Worm (Caenorhabditis elegans) whole organism, young adult: ENCODE data around the gene sulp-7.
A peak's percentile ranks its signal among the peaks of the same experiment; 100 is the strongest.

Experiments used
- C06A6.2 ChIP-seq: fragments of 200-800 bp; sonication (Bioruptor generic); conservative IDR thresholded peaks from 2 replicates; pipeline ENCODE4 v1.3.6; 2022; ENCODE audit warnings: missing genetic modification characterization, missing compliant biosample characterization
- F10E7.11 ChIP-seq: sonication (generic microtip); optimal IDR thresholded peaks from 2 replicates; lab custom pipeline; 2017; ENCODE audit warnings: mild to moderate bottlenecking, missing genetic modification characterization, moderate library complexity, missing compliant biosample characterization
- F22D6.2 ChIP-seq: sonication (generic microtip); optimal IDR thresholded peaks from 2 replicates; lab custom pipeline; 2016; ENCODE audit warnings: mild to moderate bottlenecking, missing genetic modification characterization, missing compliant biosample characterization
- F23B12.7 ChIP-seq: sonication (generic microtip); optimal IDR thresholded peaks from 2 replicates; lab custom pipeline; 2017; ENCODE audit warnings: missing genetic modification characterization, mild to moderate bottlenecking, missing compliant biosample characterization, antibody characterized with exemption, moderate library complexity; ENCODE audit not compliant: insufficient read depth
- F39B2.1 ChIP-seq: fragments of 200-800 bp; sonication (Bioruptor generic); IDR thresholded peaks from 2 replicates; pipeline ENCODE4 v1.3.6; 2022; ENCODE audit warnings: missing genetic modification reagents, missing genetic modification characterization, missing compliant biosample characterization
- F57C9.4 ChIP-seq: sonication (generic microtip); optimal IDR thresholded peaks from 2 replicates; lab custom pipeline; 2017; ENCODE audit warnings: mild to moderate bottlenecking, missing genetic modification characterization, missing compliant biosample characterization
- K11D2.4 ChIP-seq: fragments of 200-800 bp; sonication (Bioruptor generic); IDR thresholded peaks from 2 replicates; pipeline ENCODE4 v1.3.6; 2022; ENCODE audit warnings: missing genetic modification reagents, missing genetic modification characterization, missing compliant biosample characterization
- K12H6.12 ChIP-seq: fragments of 200-800 bp; sonication (Bioruptor generic); optimal IDR thresholded peaks from 2 replicates; lab custom pipeline; 2018; ENCODE audit warnings: mild to moderate bottlenecking, missing genetic modification characterization, missing compliant biosample characterization
- Y53F4B.3 ChIP-seq: fragments of 200-800 bp; sonication (Bioruptor generic); IDR thresholded peaks from 2 replicates; pipeline ENCODE4 v1.3.6; 2022; ENCODE audit warnings: missing genetic modification reagents, missing genetic modification characterization, missing compliant biosample characterization
- Y53G8AR.9 ChIP-seq: fragments of 200-800 bp; sonication (Bioruptor generic); conservative IDR thresholded peaks from 2 replicates; pipeline ENCODE4 v1.3.6; 2022; ENCODE audit warnings: missing genetic modification reagents, missing genetic modification characterization, missing compliant biosample characterization
- Y67H2A.10 ChIP-seq: fragments of 200-800 bp; sonication (Bioruptor generic); conservative IDR thresholded peaks from 2 replicates; pipeline ENCODE4 v1.3.6; 2022; ENCODE audit warnings: missing genetic modification reagents, missing genetic modification characterization, missing compliant biosample characterization
- Y79H2A.3 ChIP-seq: fragments of 200-800 bp; sonication (Bioruptor generic); conservative IDR thresholded peaks from 2 replicates; pipeline ENCODE4 v1.3.6; 2022; ENCODE audit warnings: missing genetic modification reagents, missing genetic modification characterization, missing compliant biosample characterization
- akir-1 ChIP-seq: fragments of 200-800 bp; sonication (Bioruptor generic); optimal IDR thresholded peaks from 2 replicates; lab custom pipeline; 2018; ENCODE audit warnings: mild to moderate bottlenecking, missing genetic modification characterization, moderate library complexity, missing compliant biosample characterization
- atf-7 ChIP-seq: sonication (generic microtip); optimal IDR thresholded peaks from 2 replicates; lab custom pipeline; 2017; ENCODE audit warnings: mild to moderate bottlenecking, missing genetic modification characterization, missing compliant biosample characterization
- bed-1 ChIP-seq: fragments of 200-800 bp; sonication (Bioruptor generic); IDR thresholded peaks from 2 replicates; pipeline ENCODE4 v1.3.6; 2022; ENCODE audit warnings: missing genetic modification reagents, missing genetic modification characterization, missing compliant biosample characterization
- bed-2 ChIP-seq: fragments of 200-800 bp; sonication (Bioruptor generic); IDR thresholded peaks from 2 replicates; pipeline ENCODE4 v1.3.6; 2022; ENCODE audit warnings: missing genetic modification reagents, missing genetic modification characterization, missing compliant biosample characterization
- ccch-3 ChIP-seq: fragments of 200-800 bp; sonication (Bioruptor generic); optimal IDR thresholded peaks from 2 replicates; lab custom pipeline; 2018; ENCODE audit warnings: mild to moderate bottlenecking, missing genetic modification characterization, missing compliant biosample characterization
- cebp-2 ChIP-seq: fragments of 200-800 bp; sonication (Bioruptor generic); IDR thresholded peaks from 2 replicates; pipeline ENCODE4 v1.3.6; 2022; ENCODE audit warnings: missing genetic modification characterization, missing compliant biosample characterization
- ceh-79 ChIP-seq: sonication (generic microtip); optimal IDR thresholded peaks from 2 replicates; lab custom pipeline; 2017; ENCODE audit warnings: mild to moderate bottlenecking, missing genetic modification characterization, missing compliant biosample characterization
- die-1 ChIP-seq: sonication (generic microtip); optimal IDR thresholded peaks from 2 replicates; lab custom pipeline; 2016; ENCODE audit warnings: missing genotype, mild to moderate bottlenecking, missing genetic modification characterization, missing compliant biosample characterization
- egl-18 ChIP-seq: fragments of 200-800 bp; sonication (Bioruptor generic); IDR thresholded peaks from 2 replicates; pipeline ENCODE4 v1.3.6; 2022; ENCODE audit warnings: missing genetic modification reagents, missing genetic modification characterization, missing compliant biosample characterization
- him-1 ChIP-seq: sonication (generic microtip); optimal IDR thresholded peaks from 2 replicates; lab custom pipeline; 2016; ENCODE audit warnings: missing genotype, missing genetic modification reagents, missing genetic modification characterization, missing compliant biosample characterization
- let-526 ChIP-seq: fragments of 200-800 bp; sonication (Bioruptor generic); IDR thresholded peaks from 2 replicates; pipeline ENCODE4 v1.3.6; 2022; ENCODE audit warnings: missing genetic modification reagents, missing genetic modification characterization, missing compliant biosample characterization
- let-607 ChIP-seq, 2 experiments: fragments of 200-800 bp in 1 of 2; sonication (Bioruptor generic) in 1 of 2; sonication (generic microtip) in 1 of 2; optimal IDR thresholded peaks; 2 replicates each; lab custom pipeline; 2016 to 2018; ENCODE audit warnings: mild to moderate bottlenecking in 2 of 2, missing compliant biosample characterization in 2 of 2, missing genetic modification characterization in 2 of 2, moderate library complexity in 2 of 2, missing genotype in 1 of 2
- lin-40 ChIP-seq: sonication (generic microtip); optimal IDR thresholded peaks from 2 replicates; lab custom pipeline; 2016; ENCODE audit warnings: missing genetic modification characterization, mild to moderate bottlenecking, missing compliant biosample characterization, missing genotype, missing genetic modification reagents
- madf-10 ChIP-seq: sonication (generic microtip); optimal IDR thresholded peaks from 2 replicates; lab custom pipeline; 2016; ENCODE audit warnings: mild to moderate bottlenecking, missing genetic modification characterization, missing compliant biosample characterization
- madf-6 ChIP-seq: fragments of 200-800 bp; sonication (Bioruptor generic); IDR thresholded peaks from 2 replicates; pipeline ENCODE4 v1.3.6; 2022; ENCODE audit warnings: missing genetic modification reagents, missing genetic modification characterization, missing compliant biosample characterization
- mcd-1 ChIP-seq: fragments of 200-800 bp; sonication (Bioruptor generic); IDR thresholded peaks from 2 replicates; pipeline ENCODE4 v1.3.6; 2022; ENCODE audit warnings: missing genetic modification reagents, missing genetic modification characterization, missing compliant biosample characterization
- mxl-1 ChIP-seq: sonication (generic microtip); optimal IDR thresholded peaks from 2 replicates; lab custom pipeline; 2016; ENCODE audit warnings: missing genetic modification characterization, missing compliant biosample characterization
- nhr-120 ChIP-seq: fragments of 200-800 bp; sonication (Bioruptor generic); IDR thresholded peaks from 2 replicates; pipeline ENCODE4 v1.3.6; 2022; ENCODE audit warnings: missing genetic modification characterization, missing compliant biosample characterization
- nhr-179 ChIP-seq: sonication (generic microtip); optimal IDR thresholded peaks from 2 replicates; lab custom pipeline; 2016; ENCODE audit warnings: mild to moderate bottlenecking, missing genetic modification characterization, missing compliant biosample characterization
- nhr-80 ChIP-seq: sonication (generic microtip); optimal IDR thresholded peaks from 2 replicates; lab custom pipeline; 2016; ENCODE audit warnings: missing genetic modification characterization, missing compliant biosample characterization
- pha-4 ChIP-seq: fragments of 150-350 bp; sonication (generic microtip); optimal IDR thresholded peaks from 2 replicates; lab custom pipeline; 2014; ENCODE audit warnings: missing biosample characterization, missing genetic modification reagents, missing genetic modification characterization
- rcor-1 ChIP-seq: fragments of 200-800 bp; sonication (Bioruptor generic); IDR thresholded peaks from 2 replicates; pipeline ENCODE4 v1.3.6; 2022; ENCODE audit warnings: missing genetic modification reagents, missing genetic modification characterization, missing compliant biosample characterization
- rpc-1 ChIP-seq, 2 experiments: fragments of 150-350 bp in 1 of 2; sonication (generic microtip) in 1 of 2; optimal IDR thresholded peaks; 2 replicates each; lab custom pipeline; 2014 to 2018; ENCODE audit warnings: missing biosample characterization in 1 of 2, missing genetic modification characterization in 1 of 2, missing genetic modification reagents in 1 of 2, missing genotype in 1 of 2
- snpc-1.3 ChIP-seq: sonication (generic microtip); optimal IDR thresholded peaks from 2 replicates; lab custom pipeline; 2017; ENCODE audit warnings: missing genetic modification characterization, mild to moderate bottlenecking, missing compliant biosample characterization, antibody characterized with exemption, moderate library complexity, missing genotype, missing genetic modification reagents; ENCODE audit not compliant: insufficient read depth
- tlf-1 ChIP-seq: fragments of 200-800 bp; sonication (Bioruptor generic); optimal IDR thresholded peaks from 2 replicates; lab custom pipeline; 2018; ENCODE audit warnings: mild to moderate bottlenecking, missing genetic modification characterization, missing compliant biosample characterization
- unc-62 ChIP-seq: fragments of 150-350 bp; optimal IDR thresholded peaks from 2 replicates; lab custom pipeline; 2014; ENCODE audit warnings: missing biosample characterization, missing genetic modification reagents, missing genetic modification characterization
- xnd-1 ChIP-seq: sonication (generic microtip); optimal IDR thresholded peaks from 2 replicates; lab custom pipeline; 2016; ENCODE audit warnings: missing genotype, missing genetic modification reagents, missing genetic modification characterization, missing compliant biosample characterization
- ztf-26 ChIP-seq: sonication (generic microtip); optimal IDR thresholded peaks from 2 replicates; lab custom pipeline; 2017; ENCODE audit warnings: missing genetic modification characterization, missing compliant biosample characterization
- ztf-28 ChIP-seq: fragments of 200-800 bp; sonication (Bioruptor generic); IDR thresholded peaks from 2 replicates; pipeline ENCODE4 v1.3.6; 2022; ENCODE audit warnings: missing genetic modification reagents, missing genetic modification characterization, missing compliant biosample characterization
- ztf-6 ChIP-seq: fragments of 200-800 bp; sonication (Bioruptor generic); IDR thresholded peaks from 2 replicates; pipeline ENCODE4 v1.3.6; 2022; ENCODE audit warnings: missing genetic modification reagents, missing genetic modification characterization, missing compliant biosample characterization

Gene sulp-7

ce11 chrX:11079667-11080066 lies 811 bp upstream of the sulp-7 start, which contains the start of gene W04G3.13:
Gene W04G3.13 (minus strand): TSS chrX:11079767.
- TF ChIP-seq K11D2.4 (GFP tag; lab: Robert Waterston, UW) (no peak), die-1 (tag; lab: Kevin White, UChicago) (no peak), egl-18 (GFP tag; lab: Robert Waterston, UW) (no peak), mcd-1 (GFP tag; lab: Robert Waterston, UW) (no peak), mxl-1 (tag; lab: Kevin White, UChicago) (no peak), let-607 (tag; optimal IDR thresholded peaks at IDR 0.05; lab: Kevin White, UChicago) (no peak), madf-10 (tag; lab: Kevin White, UChicago) (no peak), madf-6 (GFP tag; lab: Robert Waterston, UW) (no peak), bed-1 (GFP tag; lab: Robert Waterston, UW) (no peak), rpc-1 (optimal IDR thresholded peaks at IDR 0.05; lab: Kevin White, UChicago) (no peak), rpc-1 (tag; optimal IDR thresholded peaks at IDR 0.05; lab: Kevin White, UChicago) (no peak), xnd-1 (tag; lab: Kevin White, UChicago) (no peak)

- TF ChIP-seq ztf-28 (GFP tag; lab: Robert Waterston, UW) (no peak), F57C9.4 (tag; lab: Kevin White, UChicago) (no peak), unc-62 (no peak), ccch-3 (no peak), let-607 (tag; optimal IDR thresholded peaks at IDR 0.05; lab: Kevin White, UChicago) (no peak), Y79H2A.3 (GFP tag; lab: Robert Waterston, UW) (no peak), F23B12.7 (tag; lab: Kevin White, UChicago) (no peak), him-1 (tag; lab: Kevin White, UChicago) (no peak), ceh-79 (no peak), F10E7.11 (tag; lab: Kevin White, UChicago) (no peak)
Measured at ce11 chrX:11085162-11085561, 4.7 kb downstream of the sulp-7 start, which contains the start of gene W04G3.7. Gene W04G3.7 (minus strand): TSS chrX:11085262.

ce11 chrX:11088952-11089351 lies 8.5 kb downstream of the sulp-7 start, which contains the start of gene W04G3.11:
Gene W04G3.11 (plus strand): TSS chrX:11089195.
- no peak for TF ChIP-seq snpc-1.3 (tag; lab: Kevin White, UChicago)
- no peak for TF ChIP-seq K12H6.12 (tag; lab: Kevin White, UChicago)
- no peak for TF ChIP-seq F39B2.1
- TF ChIP-seq tlf-1 (GFP tag; lab: Kevin White, UChicago) = no peak
- TF ChIP-seq nhr-80 (tag; lab: Kevin White, UChicago) = peak; percentile 58

DNA sequence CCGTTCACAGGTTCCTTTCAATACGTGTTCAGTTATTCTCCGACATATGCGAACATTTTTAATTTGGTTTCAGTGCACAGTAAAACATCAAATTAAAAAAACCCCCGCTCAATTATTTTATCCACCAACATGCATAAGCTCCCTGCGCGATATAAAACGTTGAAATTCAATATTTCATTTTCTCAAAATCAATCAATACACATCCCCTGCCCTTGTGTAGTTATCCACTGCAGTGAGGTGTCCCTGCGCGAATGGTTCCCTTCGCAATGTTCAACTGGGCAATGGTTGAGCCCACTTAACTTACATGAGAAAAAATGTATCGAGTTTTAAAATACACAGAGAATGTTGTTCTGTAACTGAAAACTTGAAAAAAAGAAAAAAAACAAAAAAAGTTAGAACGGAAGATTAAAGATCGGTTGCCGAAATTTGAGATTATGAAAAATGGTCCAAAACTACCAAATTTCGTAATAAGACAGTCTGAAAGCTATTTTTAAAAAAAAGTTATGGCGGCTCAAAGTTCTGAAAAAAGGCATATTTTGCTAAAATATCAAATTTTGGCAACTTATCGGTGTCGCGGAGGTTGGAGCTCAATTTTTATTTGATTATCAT lies 13.6 kb downstream of the sulp-7 start:
- TF ChIP-seq akir-1 (peak; percentile 95), let-607 (tag; optimal IDR thresholded peaks at IDR 0.05; lab: Kevin White, UChicago) (peak; percentile 61 to 96), bed-2 (GFP tag; lab: Robert Waterston, UW) (peak; percentile 88), let-526 (GFP tag; lab: Robert Waterston, UW) (peak; percentile 93), Y67H2A.10 (GFP tag; lab: Robert Waterston, UW) (0 out of 2 replicates have a peak, but pooled peaks have one; percentile 20), Y79H2A.3 (GFP tag; lab: Robert Waterston, UW) (no peak), pha-4 (tag; lab: Kevin White, UChicago) (peak; percentile 98), Y53G8AR.9 (GFP tag; lab: Robert Waterston, UW) (peak; percentile 100), nhr-120 (GFP tag; lab: Robert Waterston, UW) (peak; percentile 98), atf-7 (tag; lab: Kevin White, UChicago) (peak; percentile 99), nhr-179 (tag; lab: Kevin White, UChicago) (peak; percentile 86), rcor-1 (GFP tag; lab: Robert Waterston, UW) (peak; percentile 98), ztf-26 (tag; lab: Kevin White, UChicago) (peak; percentile 100), ztf-6 (GFP tag; lab: Robert Waterston, UW) (peak; percentile 92), cebp-2 (GFP tag; lab: Robert Waterston, UW) (peak; percentile 99), F57C9.4 (tag; lab: Kevin White, UChicago) (peak; percentile 89), lin-40 (tag; lab: Kevin White, UChicago) (peak; percentile 100), Y53F4B.3 (GFP tag; lab: Robert Waterston, UW) (no peak), K12H6.12 (tag; lab: Kevin White, UChicago) (peak; percentile 99), C06A6.2 (GFP tag; lab: Robert Waterston, UW) (peak; percentile 98), F22D6.2 (tag; lab: Kevin White, UChicago) (peak; percentile 97), mcd-1 (GFP tag; lab: Robert Waterston, UW) (peak; percentile 93)
